Fruit fly (Drosophila melanogaster) whole organism, embryonic: ENCODE data around the gene CG11999.

Source experiments
- BEAF-32 ChIP-seq: fragments of 200-800 bp; sonication (Bioruptor generic); optimal IDR thresholded peaks from 3 replicates; lab custom pipeline; 2017; ENCODE audit warnings: missing biosample characterization, missing genetic modification characterization, mild to moderate bottlenecking, moderate library complexity, missing genetic modification reagents
- CG10147 ChIP-seq: fragments of 200-800 bp; sonication (Bioruptor generic); optimal IDR thresholded peaks from 2 replicates; lab custom pipeline; 2019; ENCODE audit warnings: missing biosample characterization, mild to moderate bottlenecking, missing genetic modification characterization, moderate library complexity
- CG10267 ChIP-seq: fragments of 200-800 bp; sonication (Bioruptor generic); optimal IDR thresholded peaks from 2 replicates; lab custom pipeline; 2018; ENCODE audit warnings: missing biosample characterization, mild to moderate bottlenecking, missing genetic modification characterization, moderate library complexity
- CG10979 ChIP-seq: fragments of 200-800 bp; sonication (Bioruptor generic); optimal IDR thresholded peaks from 2 replicates; lab custom pipeline; 2018; ENCODE audit warnings: missing biosample characterization, mild to moderate bottlenecking, missing genetic modification characterization, moderate library complexity
- CG12299 ChIP-seq: fragments of 200-800 bp; sonication (Bioruptor generic); optimal IDR thresholded peaks from 2 replicates; lab custom pipeline; 2018; ENCODE audit warnings: missing biosample characterization, mild to moderate bottlenecking, missing genetic modification characterization
- CG14710 ChIP-seq: fragments of 200-800 bp; sonication (Bioruptor generic); optimal IDR thresholded peaks from 3 replicates; lab custom pipeline; 2019; ENCODE audit warnings: missing biosample characterization, mild to moderate bottlenecking, missing genetic modification characterization, moderate library complexity
- CG14860 ChIP-seq: fragments of 200-800 bp; sonication (Bioruptor generic); IDR thresholded peaks from 3 replicates; pipeline ENCODE4 v1.3.6; 2022; ENCODE audit warnings: missing biosample characterization, missing genetic modification characterization; ENCODE audit not compliant: partially characterized antibody
- CG17328 ChIP-seq: fragments of 200-800 bp; sonication (Bioruptor generic); IDR thresholded peaks from 2 replicates; pipeline ENCODE4 v1.3.6; 2022; ENCODE audit warnings: missing biosample characterization, missing genetic modification characterization
- CG18476 ChIP-seq: fragments of 200-800 bp; sonication (Bioruptor generic); optimal IDR thresholded peaks from 2 replicates; lab custom pipeline; 2016; ENCODE audit warnings: missing biosample characterization, mild to moderate bottlenecking, missing genetic modification characterization
- CG4404 ChIP-seq: fragments of 200-800 bp; sonication (Bioruptor generic); IDR thresholded peaks from 2 replicates; pipeline ENCODE4 v1.3.6; 2022; ENCODE audit warnings: missing biosample characterization, missing genetic modification characterization
- CG6791 ChIP-seq: fragments of 200-800 bp; sonication (Bioruptor generic); IDR thresholded peaks from 3 replicates; pipeline ENCODE4 v1.3.6; 2022; ENCODE audit warnings: missing biosample characterization, missing genetic modification characterization; ENCODE audit not compliant: partially characterized antibody
- CG7745 ChIP-seq: fragments of 200-800 bp; sonication (Bioruptor generic); optimal IDR thresholded peaks from 2 replicates; lab custom pipeline; 2018; ENCODE audit warnings: missing biosample characterization, mild to moderate bottlenecking, missing genetic modification characterization, moderate library complexity
- CG8290 ChIP-seq, 3 experiments: fragments of 200-800 bp; sonication (Bioruptor generic); optimal IDR thresholded peaks; 2 replicates each; lab custom pipeline; 2016 to 2019; ENCODE audit warnings: missing biosample characterization in 3 of 3, missing genetic modification characterization in 3 of 3, mild to moderate bottlenecking in 2 of 3, moderate library complexity in 1 of 3
- CG8944 ChIP-seq: fragments of 200-800 bp; sonication (Bioruptor generic); optimal IDR thresholded peaks from 3 replicates; lab custom pipeline; 2016; ENCODE audit warnings: missing biosample characterization, missing genetic modification characterization
- CG9797 ChIP-seq: fragments of 200-800 bp; sonication (Bioruptor generic); optimal IDR thresholded peaks from 3 replicates; lab custom pipeline; 2018; ENCODE audit warnings: missing biosample characterization, mild to moderate bottlenecking, missing genetic modification characterization
- CHES-1-like ChIP-seq: fragments of 200-800 bp; sonication (Bioruptor generic); optimal IDR thresholded peaks from 2 replicates; lab custom pipeline; 2016; ENCODE audit warnings: missing biosample characterization, missing genetic modification characterization
- Dll ChIP-seq: fragments of 200-800 bp; sonication (Bioruptor generic); IDR thresholded peaks from 4 replicates; pipeline ENCODE4 v1.3.6; 2022; ENCODE audit warnings: missing biosample characterization, missing genetic modification characterization; ENCODE audit not compliant: partially characterized antibody
- Doc3 ChIP-seq: fragments of 200-800 bp; sonication (Bioruptor generic); IDR thresholded peaks from 3 replicates; pipeline ENCODE4 v1.3.6; 2022; ENCODE audit warnings: missing biosample characterization, missing genetic modification characterization; ENCODE audit not compliant: partially characterized antibody
- E2f2 ChIP-seq: fragments of 200-800 bp; sonication (Bioruptor generic); IDR thresholded peaks from 2 replicates; pipeline ENCODE4 v1.3.6; 2022; ENCODE audit warnings: missing biosample characterization, missing genetic modification characterization
- Elba2 ChIP-seq: fragments of 200-800 bp; sonication (Bioruptor generic); optimal IDR thresholded peaks from 3 replicates; lab custom pipeline; 2016; ENCODE audit warnings: missing biosample characterization, missing genetic modification characterization
- Ets97D ChIP-seq: fragments of 200-800 bp; sonication (Bioruptor generic); optimal IDR thresholded peaks from 3 replicates; lab custom pipeline; 2016; ENCODE audit warnings: missing biosample characterization, missing genetic modification characterization
- Gsc ChIP-seq: fragments of 200-800 bp; sonication (Bioruptor generic); IDR thresholded peaks from 2 replicates; pipeline ENCODE4 v1.3.6; 2022; ENCODE audit warnings: missing biosample characterization, missing genetic modification characterization
- Hand ChIP-seq: fragments of 200-800 bp; sonication (Bioruptor generic); optimal IDR thresholded peaks from 2 replicates; lab custom pipeline; 2017; ENCODE audit warnings: mild to moderate bottlenecking, missing biosample characterization, missing genetic modification reagents, missing genetic modification characterization
- Hey ChIP-seq: fragments of 200-800 bp; sonication (Bioruptor generic); optimal IDR thresholded peaks from 3 replicates; lab custom pipeline; 2018; ENCODE audit warnings: missing biosample characterization, mild to moderate bottlenecking, missing genetic modification characterization
- Jarid2 ChIP-seq: fragments of 200-800 bp; sonication (Bioruptor generic); optimal IDR thresholded peaks from 3 replicates; lab custom pipeline; 2017; ENCODE audit warnings: mild to moderate bottlenecking, missing biosample characterization, missing genetic modification reagents, missing genetic modification characterization
- Med ChIP-seq: fragments of 200-800 bp; sonication (Bioruptor generic); peaks from one replicate; lab custom pipeline; 2016; ENCODE audit warnings: missing biosample characterization, missing genetic modification characterization, mild to moderate bottlenecking, inconsistent platforms, moderate library complexity
- Mes4 ChIP-seq: fragments of 200-800 bp; sonication (Bioruptor generic); optimal IDR thresholded peaks from 2 replicates; lab custom pipeline; 2016; ENCODE audit warnings: missing biosample characterization, missing genetic modification characterization
- Myb ChIP-seq: fragments of 200-800 bp; sonication (Bioruptor generic); optimal IDR thresholded peaks from 2 replicates; lab custom pipeline; 2016; ENCODE audit warnings: missing biosample characterization, missing genetic modification characterization
- Sox102F ChIP-seq: fragments of 200-800 bp; sonication (Bioruptor generic); optimal IDR thresholded peaks from 2 replicates; lab custom pipeline; 2018; ENCODE audit warnings: missing biosample characterization, mild to moderate bottlenecking, missing genetic modification characterization, moderate library complexity
- Sry-δ ChIP-seq: fragments of 200-800 bp; sonication (Bioruptor generic); optimal IDR thresholded peaks from 2 replicates; lab custom pipeline; 2016; ENCODE audit warnings: missing biosample characterization, missing genetic modification characterization
- Vsx1 ChIP-seq: fragments of 200-800 bp; sonication (Bioruptor generic); optimal IDR thresholded peaks from 2 replicates; lab custom pipeline; 2017; ENCODE audit warnings: missing biosample characterization, mild to moderate bottlenecking, missing genetic modification characterization, missing genetic modification reagents
- YL-1 ChIP-seq: fragments of 200-800 bp; sonication (Bioruptor generic); optimal IDR thresholded peaks from 3 replicates; lab custom pipeline; 2017; ENCODE audit warnings: missing biosample characterization, mild to moderate bottlenecking, missing genetic modification characterization
- ase ChIP-seq: fragments of 200-800 bp; sonication (Bioruptor generic); IDR thresholded peaks from 3 replicates; pipeline ENCODE4 v1.3.6; 2022; ENCODE audit warnings: missing biosample characterization, missing genetic modification characterization
- ash1 ChIP-seq: fragments of 200-800 bp; sonication (Bioruptor generic); optimal IDR thresholded peaks from 2 replicates; lab custom pipeline; 2018; ENCODE audit warnings: missing biosample characterization, mild to moderate bottlenecking, missing genetic modification characterization
- ato ChIP-seq: fragments of 200-800 bp; sonication (Bioruptor generic); IDR thresholded peaks from 2 replicates; pipeline ENCODE4 v1.3.6; 2022; ENCODE audit warnings: missing biosample characterization, missing genetic modification characterization; ENCODE audit not compliant: partially characterized antibody
- dm ChIP-seq: fragments of 200-800 bp; sonication (Bioruptor generic); optimal IDR thresholded peaks from 3 replicates; lab custom pipeline; 2016; ENCODE audit warnings: missing biosample characterization, missing genetic modification characterization
- esg ChIP-seq: fragments of 200-800 bp; sonication (Bioruptor generic); conservative IDR thresholded peaks from 2 replicates; pipeline ENCODE4 v1.3.6; 2022; ENCODE audit warnings: missing biosample characterization, missing genetic modification characterization
- ftz-f1 ChIP-seq: fragments of 200-800 bp; sonication (Bioruptor generic); optimal IDR thresholded peaks from 2 replicates; lab custom pipeline; 2016; ENCODE audit warnings: missing biosample characterization, missing genetic modification characterization
- gce ChIP-seq: fragments of 200-800 bp; sonication (Bioruptor generic); IDR thresholded peaks from 3 replicates; pipeline ENCODE4 v1.3.6; 2022; ENCODE audit warnings: missing biosample characterization, missing genetic modification characterization
- gsb ChIP-seq: fragments of 200-800 bp; sonication (Bioruptor generic); IDR thresholded peaks from 2 replicates; pipeline ENCODE4 v1.3.6; 2022; ENCODE audit warnings: missing biosample characterization, missing genetic modification characterization
- ken ChIP-seq: fragments of 200-800 bp; sonication (Bioruptor generic); IDR thresholded peaks from 3 replicates; pipeline ENCODE4 v1.3.6; 2022; ENCODE audit warnings: missing biosample characterization, missing genetic modification characterization
- knrl ChIP-seq: fragments of 200-800 bp; sonication (Bioruptor generic); IDR thresholded peaks from 3 replicates; pipeline ENCODE4 v1.3.6; 2022; ENCODE audit warnings: missing biosample characterization, missing genetic modification characterization; ENCODE audit not compliant: partially characterized antibody
- pum ChIP-seq: fragments of 200-800 bp; sonication (Bioruptor generic); optimal IDR thresholded peaks from 2 replicates; lab custom pipeline; 2016; ENCODE audit warnings: missing biosample characterization, missing genetic modification characterization
- pzg ChIP-seq: fragments of 200-800 bp; sonication (Bioruptor generic); optimal IDR thresholded peaks from 3 replicates; lab custom pipeline; 2018; ENCODE audit warnings: missing biosample characterization, mild to moderate bottlenecking, missing genetic modification characterization, moderate library complexity
- sc ChIP-seq, 3 experiments: fragments of >200 bp in 2 of 3; fragments of 200-800 bp in 1 of 3; sonication (Bioruptor generic) in 1 of 3; optimal IDR thresholded peaks; 2 replicates in 2 of 3; 3 replicates in 1 of 3; lab custom pipeline; 2017; ENCODE audit warnings: mild to moderate bottlenecking in 1 of 3, missing biosample characterization in 1 of 3, missing genetic modification characterization in 1 of 3, missing genetic modification reagents in 1 of 3
- unc-4 ChIP-seq: fragments of 200-800 bp; sonication (Bioruptor generic); IDR thresholded peaks from 2 replicates; pipeline ENCODE4 v1.3.6; 2022; ENCODE audit warnings: missing biosample characterization, missing genetic modification characterization; ENCODE audit not compliant: partially characterized antibody
- vfl ChIP-seq: fragments of 200-800 bp; sonication (Bioruptor generic); optimal IDR thresholded peaks from 2 replicates; lab custom pipeline; 2016; ENCODE audit warnings: missing biosample characterization, missing genetic modification characterization
- zen2 ChIP-seq: fragments of 200-800 bp; sonication (Bioruptor generic); IDR thresholded peaks from 3 replicates; pipeline ENCODE4 v1.3.6; 2022; ENCODE audit warnings: missing biosample characterization, missing genetic modification characterization; ENCODE audit not compliant: partially characterized antibody

CG11999 gene

dm6 chr3R:5357935-5358414, 3.4 kb upstream of the CG11999 start, which contains the start of gene Prosbeta7 (continued):
- TF ChIP-seq Sox102F (GFP tag; lab: Kevin White, UChicago) (no peak), unc-4 (GFP tag; lab: Robert Waterston, UW) (peak; percentile 67), ase (GFP tag; lab: Robert Waterston, UW) (no peak), CG10267 (tag; lab: Kevin White, UChicago) (peak; percentile 26), CG14710 (tag; lab: Kevin White, UChicago) (peak; percentile 37), Elba2 (GFP tag; lab: Kevin White, UChicago) (peak; percentile 57), Ets97D (GFP tag; lab: Kevin White, UChicago) (peak; percentile 34), CG18476 (GFP tag; lab: Kevin White, UChicago) (no peak), ash1 (GFP tag; lab: Kevin White, UChicago) (no peak), CG8944 (GFP tag; lab: Kevin White, UChicago) (no peak), zen2 (peak; percentile 86), Sry-δ (GFP tag; lab: Kevin White, UChicago) (peak; percentile 5), gsb (GFP tag; lab: Robert Waterston, UW) (no peak), CG4404 (GFP tag; lab: Robert Waterston, UW) (no peak), gce (GFP tag; lab: Robert Waterston, UW) (no peak), vfl (no peak), Myb (GFP tag; lab: Kevin White, UChicago) (peak; percentile 34), CG10147 (GFP tag; lab: Kevin White, UChicago) (no peak), ken (GFP tag; lab: Robert Waterston, UW) (no peak), pum (no peak), CG14860 (peak; percentile 56), E2f2 (GFP tag; lab: Robert Waterston, UW) (peak; percentile 56), ftz-f1 (GFP tag; lab: Kevin White, UChicago) (peak; percentile 10), CG10979 (tag; lab: Kevin White, UChicago) (no peak), ato (GFP tag; lab: Robert Waterston, UW) (peak; percentile 81), Doc3 (peak; percentile 57; the same call in 2 of the 3 replicates), Hand (GFP tag; lab: Kevin White, UChicago) (no peak), BEAF-32 (GFP tag; lab: Kevin White, UChicago) (peak; percentile 52), Dll (GFP tag; lab: Robert Waterston, UW) (peak; percentile 66), dm (GFP tag; lab: Kevin White, UChicago) (peak; percentile 17), Jarid2 (GFP tag; lab: Kevin White, UChicago) (peak; percentile 41), CG7745 (tag; lab: Kevin White, UChicago) (peak; percentile 12), CG9797 (GFP tag; lab: Kevin White, UChicago) (peak; percentile 90), YL-1 (peak; percentile 39), pzg (GFP tag; lab: Kevin White, UChicago) (peak; percentile 86), Med (GFP tag; lab: Kevin White, UChicago) (peak; percentile 39), Hey (no peak), CG8290 (GFP tag; optimal IDR thresholded peaks at IDR 0.05; lab: Kevin White, UChicago) (peak; percentile 45), CG8290 (tag; optimal IDR thresholded peaks at IDR 0.05; lab: Kevin White, UChicago) (peak in 1 of 2 experiments; percentile 74), sc (optimal IDR thresholded peaks at IDR 0.05; lab: Kevin White, UChicago) (no peak), sc (GFP tag; optimal IDR thresholded peaks at IDR 0.05; lab: Kevin White, UChicago) (no peak), knrl (GFP tag; lab: Robert Waterston, UW) (peak; percentile 47; the same call in 1 of the 3 replicates), CG17328 (GFP tag; lab: Robert Waterston, UW) (no peak), Mes4 (no peak), Vsx1 (GFP tag; lab: Kevin White, UChicago) (peak; percentile 12), Gsc (GFP tag; lab: Robert Waterston, UW) (no peak), CG12299 (no peak), CHES-1-like (GFP tag; lab: Kevin White, UChicago) (no peak), CG6791 (GFP tag; lab: Robert Waterston, UW) (peak; percentile 86), esg (GFP tag; lab: Robert Waterston, UW) (no peak)
